Worm (Caenorhabditis elegans) whole organism, young adult: ENCODE results near the gene ZC190.2.
"Not testable (repeated sequence)": the region's sequence is repeated elsewhere in the genome, so short reads cannot be mapped to it uniquely, and the experiment has no call there.

Source experiments
- F10E7.11 ChIP-seq: sonication (generic microtip); optimal IDR thresholded peaks from 2 replicates; lab custom pipeline; 2017; ENCODE audit warnings: mild to moderate bottlenecking, missing genetic modification characterization, moderate library complexity, missing compliant biosample characterization
- F23B12.7 ChIP-seq: sonication (generic microtip); optimal IDR thresholded peaks from 2 replicates; lab custom pipeline; 2017; ENCODE audit warnings: missing genetic modification characterization, mild to moderate bottlenecking, missing compliant biosample characterization, antibody characterized with exemption, moderate library complexity; ENCODE audit not compliant: insufficient read depth
- F39B2.1 ChIP-seq: fragments of 200-800 bp; sonication (Bioruptor generic); IDR thresholded peaks from 2 replicates; pipeline ENCODE4 v1.3.6; 2022; ENCODE audit warnings: missing genetic modification reagents, missing genetic modification characterization, missing compliant biosample characterization
- F52B5.7 ChIP-seq: sonication (generic microtip); optimal IDR thresholded peaks from 2 replicates; lab custom pipeline; 2016; ENCODE audit warnings: mild to moderate bottlenecking, missing genetic modification characterization, missing compliant biosample characterization
- F55B11.4 ChIP-seq: sonication (generic microtip); optimal IDR thresholded peaks from 2 replicates; lab custom pipeline; 2016; ENCODE audit warnings: missing compliant biosample characterization, missing genetic modification characterization, borderline replicate concordance; ENCODE audit not compliant: insufficient read depth
- F57A8.1 ChIP-seq: fragments of 200-800 bp; sonication (Bioruptor generic); optimal IDR thresholded peaks from 2 replicates; lab custom pipeline; 2018; ENCODE audit warnings: mild to moderate bottlenecking, missing genetic modification characterization, moderate library complexity, missing compliant biosample characterization
- T07F8.4 ChIP-seq: sonication (generic microtip); optimal IDR thresholded peaks from 2 replicates; lab custom pipeline; 2016; ENCODE audit warnings: mild to moderate bottlenecking, missing genetic modification characterization, moderate library complexity, missing compliant biosample characterization
- aptf-3 ChIP-seq: fragments of 200-800 bp; sonication (Bioruptor generic); IDR thresholded peaks from 2 replicates; pipeline ENCODE4 v1.3.6; 2022; ENCODE audit warnings: missing genetic modification characterization, missing compliant biosample characterization
- atf-7 ChIP-seq: sonication (generic microtip); optimal IDR thresholded peaks from 2 replicates; lab custom pipeline; 2017; ENCODE audit warnings: mild to moderate bottlenecking, missing genetic modification characterization, missing compliant biosample characterization
- bed-2 ChIP-seq: fragments of 200-800 bp; sonication (Bioruptor generic); IDR thresholded peaks from 2 replicates; pipeline ENCODE4 v1.3.6; 2022; ENCODE audit warnings: missing genetic modification reagents, missing genetic modification characterization, missing compliant biosample characterization
- cebp-2 ChIP-seq: fragments of 200-800 bp; sonication (Bioruptor generic); IDR thresholded peaks from 2 replicates; pipeline ENCODE4 v1.3.6; 2022; ENCODE audit warnings: missing genetic modification characterization, missing compliant biosample characterization
- ceh-100 ChIP-seq: fragments of 200-800 bp; sonication (Bioruptor generic); IDR thresholded peaks from 2 replicates; pipeline ENCODE4 v1.3.6; 2022; ENCODE audit warnings: missing genetic modification reagents, missing genetic modification characterization, missing compliant biosample characterization
- ceh-27 ChIP-seq: fragments of 200-800 bp; sonication (Bioruptor generic); optimal IDR thresholded peaks from 2 replicates; lab custom pipeline; 2018; ENCODE audit warnings: mild to moderate bottlenecking, missing genetic modification characterization, moderate library complexity, missing compliant biosample characterization
- ceh-40 ChIP-seq: fragments of 200-800 bp; sonication (Bioruptor generic); IDR thresholded peaks from 2 replicates; pipeline ENCODE4 v1.3.6; 2022; ENCODE audit warnings: missing genetic modification characterization, missing compliant biosample characterization
- ceh-79 ChIP-seq: sonication (generic microtip); optimal IDR thresholded peaks from 2 replicates; lab custom pipeline; 2017; ENCODE audit warnings: mild to moderate bottlenecking, missing genetic modification characterization, missing compliant biosample characterization
- dox-1 ChIP-seq: fragments of 200-800 bp; sonication (Bioruptor generic); IDR thresholded peaks from 2 replicates; pipeline ENCODE4 v1.3.6; 2022; ENCODE audit warnings: missing genetic modification reagents, missing genetic modification characterization, missing compliant biosample characterization
- ekl-4 ChIP-seq: fragments of 200-800 bp; sonication (Bioruptor generic); IDR thresholded peaks from 2 replicates; pipeline ENCODE4 v1.3.6; 2022; ENCODE audit warnings: missing genetic modification reagents, missing genetic modification characterization, missing compliant biosample characterization
- gei-17 ChIP-seq: fragments of 200-800 bp; sonication (Bioruptor generic); optimal IDR thresholded peaks from 2 replicates; lab custom pipeline; 2018; ENCODE audit warnings: mild to moderate bottlenecking, missing genetic modification characterization, missing compliant biosample characterization
- him-1 ChIP-seq: sonication (generic microtip); optimal IDR thresholded peaks from 2 replicates; lab custom pipeline; 2016; ENCODE audit warnings: missing genotype, missing genetic modification reagents, missing genetic modification characterization, missing compliant biosample characterization
- hlh-12 ChIP-seq: sonication (generic microtip); optimal IDR thresholded peaks from 2 replicates; lab custom pipeline; 2016; ENCODE audit warnings: missing genetic modification characterization, missing compliant biosample characterization
- hlh-26 ChIP-seq: fragments of 200-800 bp; sonication (Bioruptor generic); conservative IDR thresholded peaks from 2 replicates; pipeline ENCODE4 v1.3.6; 2022; ENCODE audit warnings: missing genetic modification reagents, missing genetic modification characterization, missing compliant biosample characterization
- hrde-1 ChIP-seq: sonication (generic microtip); optimal IDR thresholded peaks from 2 replicates; lab custom pipeline; 2016; ENCODE audit warnings: missing genetic modification characterization, mild to moderate bottlenecking, missing compliant biosample characterization, moderate library complexity, missing genotype, missing genetic modification reagents, borderline replicate concordance
- lag-1 ChIP-seq: fragments of 200-800 bp; sonication (Bioruptor generic); IDR thresholded peaks from 2 replicates; pipeline ENCODE4 v1.3.6; 2022; ENCODE audit warnings: missing genetic modification reagents, missing genetic modification characterization, missing compliant biosample characterization
- lin-26 ChIP-seq: fragments of 200-800 bp; sonication (Bioruptor generic); IDR thresholded peaks from 2 replicates; pipeline ENCODE4 v1.3.6; 2022; ENCODE audit warnings: missing genetic modification reagents, missing genetic modification characterization, missing compliant biosample characterization
- lin-35 ChIP-seq, 3 experiments: fragments of 150-350 bp in 2 of 3; sonication (generic microtip) in 1 of 3; optimal IDR thresholded peaks; 2 replicates each; lab custom pipeline; 2014 to 2018; ENCODE audit warnings: missing biosample characterization in 3 of 3, missing genetic modification characterization in 3 of 3, missing genetic modification reagents in 3 of 3
- lin-40 ChIP-seq: sonication (generic microtip); optimal IDR thresholded peaks from 2 replicates; lab custom pipeline; 2016; ENCODE audit warnings: missing genetic modification characterization, mild to moderate bottlenecking, missing compliant biosample characterization, missing genotype, missing genetic modification reagents
- madf-6 ChIP-seq: fragments of 200-800 bp; sonication (Bioruptor generic); IDR thresholded peaks from 2 replicates; pipeline ENCODE4 v1.3.6; 2022; ENCODE audit warnings: missing genetic modification reagents, missing genetic modification characterization, missing compliant biosample characterization
- madf-8 ChIP-seq: fragments of 200-800 bp; sonication (Bioruptor generic); conservative IDR thresholded peaks from 2 replicates; pipeline ENCODE4 v1.3.6; 2022; ENCODE audit warnings: missing genetic modification reagents, missing genetic modification characterization, missing compliant biosample characterization
- mcd-1 ChIP-seq: fragments of 200-800 bp; sonication (Bioruptor generic); IDR thresholded peaks from 2 replicates; pipeline ENCODE4 v1.3.6; 2022; ENCODE audit warnings: missing genetic modification reagents, missing genetic modification characterization, missing compliant biosample characterization
- mel-28 ChIP-seq: sonication (generic microtip); optimal IDR thresholded peaks from 2 replicates; lab custom pipeline; 2016; ENCODE audit warnings: borderline replicate concordance, mild to moderate bottlenecking, missing genetic modification characterization, missing compliant biosample characterization
- nhr-27 ChIP-seq: fragments of 200-800 bp; sonication (Bioruptor generic); optimal IDR thresholded peaks from 2 replicates; lab custom pipeline; 2018; ENCODE audit warnings: mild to moderate bottlenecking, missing genetic modification characterization, moderate library complexity, missing compliant biosample characterization
- nhr-80 ChIP-seq: sonication (generic microtip); optimal IDR thresholded peaks from 2 replicates; lab custom pipeline; 2016; ENCODE audit warnings: missing genetic modification characterization, missing compliant biosample characterization
- pbrm-1 ChIP-seq: fragments of 200-800 bp; sonication (Bioruptor generic); IDR thresholded peaks from 2 replicates; pipeline ENCODE4 v1.3.6; 2022; ENCODE audit warnings: missing genetic modification reagents, missing genetic modification characterization, missing compliant biosample characterization
- rec-8 ChIP-seq, 2 experiments: sonication (generic microtip); optimal IDR thresholded peaks; 2 replicates each; lab custom pipeline; 2016; ENCODE audit warnings: mild to moderate bottlenecking in 2 of 2, missing genetic modification characterization in 2 of 2, missing genetic modification reagents in 2 of 2, missing genotype in 2 of 2, missing biosample characterization in 1 of 2, missing compliant biosample characterization in 1 of 2, moderate library complexity in 1 of 2
- repo-1 ChIP-seq: sonication (generic microtip); optimal IDR thresholded peaks from 2 replicates; lab custom pipeline; 2017; ENCODE audit warnings: mild to moderate bottlenecking, missing genetic modification characterization, missing compliant biosample characterization
- snpc-3.4 ChIP-seq: sonication (generic microtip); optimal IDR thresholded peaks from 2 replicates; lab custom pipeline; 2017; ENCODE audit warnings: missing genetic modification characterization, mild to moderate bottlenecking, missing compliant biosample characterization, antibody characterized with exemption, moderate library complexity, missing genotype, missing genetic modification reagents
- tbx-9 ChIP-seq: sonication (generic microtip); optimal IDR thresholded peaks from 2 replicates; lab custom pipeline; 2016; ENCODE audit warnings: borderline replicate concordance, missing genetic modification characterization, inconsistent platforms, missing compliant biosample characterization
- xnd-1 ChIP-seq: sonication (generic microtip); optimal IDR thresholded peaks from 2 replicates; lab custom pipeline; 2016; ENCODE audit warnings: missing genotype, missing genetic modification reagents, missing genetic modification characterization, missing compliant biosample characterization
- ztf-28 ChIP-seq: fragments of 200-800 bp; sonication (Bioruptor generic); IDR thresholded peaks from 2 replicates; pipeline ENCODE4 v1.3.6; 2022; ENCODE audit warnings: missing genetic modification reagents, missing genetic modification characterization, missing compliant biosample characterization

The ZC190.2 gene

DNA sequence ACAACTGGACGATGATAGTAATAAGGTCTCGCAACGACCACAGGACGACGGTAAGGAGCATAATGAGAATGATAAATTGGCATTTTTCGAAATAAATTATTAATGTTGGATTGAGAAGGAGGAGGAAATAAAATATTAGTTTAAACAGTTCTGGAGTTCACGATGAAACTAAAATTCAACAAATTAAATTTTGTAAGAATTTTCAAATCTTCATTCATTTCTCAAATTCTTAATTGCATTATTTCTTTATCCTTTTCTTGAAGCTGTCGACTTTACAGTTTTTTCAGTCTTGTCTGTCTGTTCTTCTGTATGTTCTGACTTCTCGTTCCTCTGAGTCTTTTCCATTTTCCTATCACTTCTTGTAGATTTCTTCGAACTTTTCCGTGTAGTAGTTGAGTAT is 5.6 kb downstream of the ZC190.2 start, which contains the start of gene ZC190.7:
Gene ZC190.7, minus strand, starts transcription at position 101 of the 400 bp plus-strand sequence.
- TF ChIP-seq xnd-1 (no peak), lin-40 (tag; lab: Kevin White, UChicago) (no peak), hrde-1 (tag; lab: Kevin White, UChicago) (no peak), F52B5.7 (tag; lab: Kevin White, UChicago) (no peak)

DNA sequence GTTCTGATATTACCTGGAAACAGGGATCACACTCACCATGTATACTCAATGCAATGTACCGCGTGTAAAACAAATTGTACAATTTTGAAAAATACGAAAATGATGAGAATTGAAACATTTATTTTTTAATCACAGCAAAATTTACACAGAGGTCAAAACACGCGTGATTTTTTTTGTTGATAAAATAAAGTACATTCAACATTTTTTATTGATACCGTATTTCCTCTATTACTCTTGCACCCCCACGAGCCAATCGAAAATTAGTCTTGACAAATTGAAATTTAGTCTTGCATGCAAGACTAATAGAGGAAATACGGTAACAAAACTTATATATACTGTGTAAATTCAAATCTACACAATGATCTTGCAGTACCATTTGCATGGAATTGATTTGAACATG is 6.6 kb downstream of the ZC190.2 start, which contains the start of gene ZC190.8:
Gene ZC190.8, minus strand, starts transcription at position 101 of the 400 bp plus-strand sequence.
- TF ChIP-seq F39B2.1 (GFP tag; lab: Robert Waterston, UW), result no peak

ce11 chrV:8696218-8696617 is 15.1 kb downstream of the ZC190.2 start, which contains the start of gene ZC190.10:
Gene ZC190.10 (minus strand): TSS chrV:8696318.
- not testable (repeated sequence) for TF ChIP-seq hlh-26 (GFP tag; lab: Robert Waterston, UW); pbrm-1 (GFP tag; lab: Robert Waterston, UW); repo-1 (tag; lab: Kevin White, UChicago)

- TF ChIP-seq T07F8.4 (no peak), F10E7.11 (tag; lab: Kevin White, UChicago) (no peak), rec-8 (tag; optimal IDR thresholded peaks at IDR 0.05; lab: Kevin White, UChicago) (no peak), lin-26 (GFP tag; lab: Robert Waterston, UW) (no peak), mcd-1 (GFP tag; lab: Robert Waterston, UW) (no peak), F55B11.4 (tag; lab: Kevin White, UChicago) (no peak), nhr-27 (no peak), madf-6 (GFP tag; lab: Robert Waterston, UW) (no peak), nhr-80 (no peak), gei-17 (no peak), ekl-4 (GFP tag; lab: Robert Waterston, UW) (no peak), ceh-100 (GFP tag; lab: Robert Waterston, UW) (no peak), madf-8 (GFP tag; lab: Robert Waterston, UW) (no peak)
Measured at ce11 chrV:8711910-8712309, 30.8 kb downstream of the ZC190.2 start, which contains the start of gene ZC178.2. Gene ZC178.2 (minus strand): TSS chrV:8712010.

ce11 chrV:8716175-8716574 is 35.0 kb downstream of the ZC190.2 start, which contains the start of gene glr-5:
Gene glr-5 (plus strand): TSS chrV:8716495.
- TF ChIP-seq F23B12.7 (tag; lab: Kevin White, UChicago), result no peak
- no peak for TF ChIP-seq dox-1 (GFP tag; lab: Robert Waterston, UW)
- TF ChIP-seq mel-28 (tag; lab: Kevin White, UChicago), result no peak

DNA sequence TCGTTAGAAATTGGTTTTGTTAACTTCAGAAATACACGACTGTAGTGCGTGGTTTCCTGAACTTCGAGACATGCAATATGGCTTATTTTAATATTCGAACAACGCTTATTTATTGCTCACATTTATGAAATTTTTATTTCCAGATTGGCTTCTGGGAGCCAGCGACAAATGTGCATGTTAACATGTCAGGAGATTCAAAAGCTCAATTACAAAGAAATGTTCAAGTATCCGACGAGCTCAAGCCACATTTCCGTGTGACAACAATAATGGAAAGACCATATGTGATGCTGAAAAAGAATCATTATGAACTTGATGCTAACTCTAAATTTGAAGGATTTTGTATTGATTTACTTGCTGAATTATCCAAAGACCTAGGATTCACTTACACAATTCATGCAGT is 37.2 kb downstream of the ZC190.2 start:
- TF ChIP-seq xnd-1 (no peak), ceh-27 (no peak), rec-8 (tag; optimal IDR thresholded peaks at IDR 0.05; lab: Kevin White, UChicago) (no peak), cebp-2 (no peak), lin-35 (GFP tag; optimal IDR thresholded peaks at IDR 0.05; lab: Kevin White, UChicago) (no peak), tbx-9 (tag; lab: Kevin White, UChicago) (no peak), ceh-40 (no peak), hlh-12 (tag; lab: Kevin White, UChicago) (no peak), lag-1 (no peak), ceh-79 (tag; lab: Kevin White, UChicago) (no peak), madf-8 (GFP tag; lab: Robert Waterston, UW) (no peak), him-1 (tag; lab: Kevin White, UChicago) (no peak), atf-7 (tag; lab: Kevin White, UChicago) (no peak), aptf-3 (GFP tag; lab: Robert Waterston, UW) (no peak), nhr-27 (no peak), snpc-3.4 (tag; lab: Kevin White, UChicago) (no peak), bed-2 (GFP tag; lab: Robert Waterston, UW) (no peak), F57A8.1 (GFP tag; lab: Kevin White, UChicago) (no peak), ztf-28 (GFP tag; lab: Robert Waterston, UW) (no peak)
